Worm (Caenorhabditis elegans) whole organism, early embryonic: Measurements from ENCODE around the gene Y56A3A.16.

Source experiments
- B0310.2 ChIP-seq: sonication (generic microtip); optimal IDR thresholded peaks from 2 replicates; lab custom pipeline; 2016; ENCODE audit warnings: mild to moderate bottlenecking, missing genetic modification characterization, missing compliant biosample characterization
- F13C5.2 ChIP-seq: sonication (generic microtip); optimal IDR thresholded peaks from 2 replicates; lab custom pipeline; 2017; ENCODE audit warnings: mild to moderate bottlenecking, missing genetic modification characterization, inconsistent platforms, missing compliant biosample characterization
- aly-1 ChIP-seq: sonication (generic microtip); optimal IDR thresholded peaks from 2 replicates; lab custom pipeline; 2016; ENCODE audit warnings: missing genetic modification characterization, missing compliant biosample characterization
- ama-1 ChIP-seq: fragments of 150-350 bp; optimal IDR thresholded peaks from 2 replicates; lab custom pipeline; 2014
- ceh-13 ChIP-seq: fragments of 200-800 bp; sonication (Bioruptor generic); optimal IDR thresholded peaks from 2 replicates; lab custom pipeline; 2018; ENCODE audit warnings: mild to moderate bottlenecking, missing genetic modification characterization, missing compliant biosample characterization
- flt-1 ChIP-seq: fragments of 200-800 bp; sonication (Bioruptor generic); IDR thresholded peaks from 2 replicates; pipeline ENCODE4 v1.3.6; 2022; ENCODE audit warnings: missing genetic modification characterization, missing compliant biosample characterization
- hmbx-1 ChIP-seq: sonication (generic microtip); optimal IDR thresholded peaks from 2 replicates; lab custom pipeline; 2016; ENCODE audit warnings: mild to moderate bottlenecking, missing genetic modification characterization, missing compliant biosample characterization
- hnd-1 ChIP-seq: sonication (generic microtip); optimal IDR thresholded peaks from 2 replicates; lab custom pipeline; 2016; ENCODE audit warnings: missing genetic modification characterization, missing compliant biosample characterization
- tra-4 ChIP-seq: sonication (generic microtip); optimal IDR thresholded peaks from 2 replicates; lab custom pipeline; 2017; ENCODE audit warnings: missing genetic modification characterization, missing compliant biosample characterization

- TF ChIP-seq ama-1: no peak
- no peak for TF ChIP-seq flt-1 (GFP tag; lab: Robert Waterston, UW)
- TF ChIP-seq F13C5.2 (tag; lab: Kevin White, UChicago): no peak
- no peak for TF ChIP-seq B0310.2 (tag; lab: Kevin White, UChicago)
- no peak for TF ChIP-seq hmbx-1
- TF ChIP-seq hnd-1 (tag; lab: Kevin White, UChicago): no peak
- no peak for TF ChIP-seq ceh-13 (GFP tag; lab: Kevin White, UChicago)
- no peak for TF ChIP-seq tra-4
- TF ChIP-seq aly-1 (tag; lab: Kevin White, UChicago): peak; percentile 12
Observed at ce11 chrIII:11935032-11935947, 21.2 kb upstream of the Y56A3A.16 start.
